Worm (Caenorhabditis elegans) whole organism, L2 larva: ENCODE results near the gene R02D5.3.

Source experiments
- C34F6.9 ChIP-seq: fragments of 150-350 bp; optimal IDR thresholded peaks from 2 replicates; lab custom pipeline; 2014; ENCODE audit warnings: missing biosample characterization, missing genetic modification characterization
- F13H6.1 ChIP-seq: sonication (generic microtip); optimal IDR thresholded peaks from 2 replicates; lab custom pipeline; 2016; ENCODE audit warnings: missing genetic modification characterization, missing compliant biosample characterization
- R02D3.7 ChIP-seq: fragments of 150-350 bp; optimal IDR thresholded peaks from 2 replicates; lab custom pipeline; 2014; ENCODE audit warnings: missing biosample characterization, missing genetic modification characterization
- Y55F3AM.14 ChIP-seq: fragments of 200-800 bp; sonication (Bioruptor generic); optimal IDR thresholded peaks from 2 replicates; lab custom pipeline; 2018; ENCODE audit warnings: mild to moderate bottlenecking, missing genetic modification characterization, missing compliant biosample characterization
- ZK546.5 ChIP-seq: sonication (generic microtip); optimal IDR thresholded peaks from 2 replicates; lab custom pipeline; 2017; ENCODE audit warnings: missing biosample characterization, missing genetic modification characterization
- alr-1 ChIP-seq: fragments of 150-350 bp; optimal IDR thresholded peaks from 2 replicates; lab custom pipeline; 2014; ENCODE audit warnings: missing biosample characterization, missing genetic modification characterization
- aly-2 ChIP-seq: fragments of 150-350 bp; optimal IDR thresholded peaks from 2 replicates; lab custom pipeline; 2014; ENCODE audit warnings: missing biosample characterization, missing genetic modification characterization
- ama-1 ChIP-seq: fragments of 150-350 bp; optimal IDR thresholded peaks from 2 replicates; lab custom pipeline; 2018; ENCODE audit warnings: inconsistent platforms
- blmp-1 ChIP-seq: sonication (generic microtip); optimal IDR thresholded peaks from 2 replicates; lab custom pipeline; 2017; ENCODE audit warnings: missing genetic modification characterization, mild to moderate bottlenecking, missing compliant biosample characterization, antibody characterized with exemption, moderate library complexity; ENCODE audit not compliant: insufficient read depth
- ceh-82 ChIP-seq: fragments of 150-350 bp; optimal IDR thresholded peaks from 2 replicates; lab custom pipeline; 2014; ENCODE audit warnings: missing biosample characterization, missing genetic modification characterization
- crh-2 ChIP-seq: sonication (generic microtip); optimal IDR thresholded peaks from 2 replicates; lab custom pipeline; 2017; ENCODE audit warnings: missing biosample characterization, missing genetic modification characterization
- dmd-4 ChIP-seq: sonication (generic microtip); optimal IDR thresholded peaks from 2 replicates; lab custom pipeline; 2017; ENCODE audit warnings: missing biosample characterization, missing genetic modification characterization
- egl-27 ChIP-seq: sonication (generic microtip); optimal IDR thresholded peaks from 3 replicates; lab custom pipeline; 2017; ENCODE audit warnings: missing biosample characterization, missing genetic modification reagents, missing genetic modification characterization
- elt-1 ChIP-seq: fragments of 150-350 bp; optimal IDR thresholded peaks from 2 replicates; lab custom pipeline; 2014; ENCODE audit warnings: missing biosample characterization, missing genetic modification characterization
- elt-3 ChIP-seq: sonication (generic microtip); optimal IDR thresholded peaks from 2 replicates; lab custom pipeline; 2017; ENCODE audit warnings: missing biosample characterization, missing genetic modification characterization
- gmeb-1 ChIP-seq: fragments of 150-350 bp; optimal IDR thresholded peaks from 2 replicates; lab custom pipeline; 2014; ENCODE audit warnings: missing biosample characterization, missing genetic modification characterization
- lin-11 ChIP-seq: fragments of 150-350 bp; sonication (generic microtip); optimal IDR thresholded peaks from 2 replicates; lab custom pipeline; 2014; ENCODE audit warnings: missing biosample characterization, missing genetic modification characterization, inconsistent platforms, mixed read lengths
- lin-13 ChIP-seq: fragments of 150-350 bp; optimal IDR thresholded peaks from 2 replicates; lab custom pipeline; 2014; ENCODE audit warnings: missing biosample characterization, missing genetic modification reagents, missing genetic modification characterization
- lsy-2 ChIP-seq, 2 experiments: fragments of 150-350 bp in 1 of 2; sonication (generic microtip) in 1 of 2; optimal IDR thresholded peaks; 2 replicates each; lab custom pipeline; 2014 to 2017; ENCODE audit warnings: missing biosample characterization in 2 of 2, missing genetic modification characterization in 2 of 2
- mab-5 ChIP-seq: fragments of 150-350 bp; optimal IDR thresholded peaks from 2 replicates; lab custom pipeline; 2014; ENCODE audit warnings: missing biosample characterization, missing genetic modification characterization
- mdl-1 ChIP-seq, 2 experiments: fragments of 150-350 bp in 1 of 2; sonication (generic microtip) in 1 of 2; optimal IDR thresholded peaks; 2 replicates each; lab custom pipeline; 2017; ENCODE audit warnings: missing biosample characterization in 2 of 2, missing genetic modification characterization in 2 of 2
- nhr-11 ChIP-seq: fragments of 150-350 bp; optimal IDR thresholded peaks from 2 replicates; lab custom pipeline; 2014; ENCODE audit warnings: missing biosample characterization, missing genetic modification characterization
- nhr-129 ChIP-seq: fragments of 150-350 bp; optimal IDR thresholded peaks from 2 replicates; lab custom pipeline; 2014; ENCODE audit warnings: missing biosample characterization, missing genetic modification characterization
- nhr-21 ChIP-seq: fragments of 150-350 bp; optimal IDR thresholded peaks from 2 replicates; lab custom pipeline; 2014; ENCODE audit warnings: missing biosample characterization, missing genetic modification characterization
- nhr-237 ChIP-seq: fragments of 150-350 bp; optimal IDR thresholded peaks from 2 replicates; lab custom pipeline; 2014; ENCODE audit warnings: missing biosample characterization, missing genetic modification characterization
- nhr-25 ChIP-seq: fragments of 150-350 bp; sonication (generic microtip); optimal IDR thresholded peaks from 3 replicates; lab custom pipeline; 2014; ENCODE audit warnings: missing biosample characterization, missing genetic modification characterization
- nhr-6 ChIP-seq: fragments of 150-350 bp; optimal IDR thresholded peaks from 2 replicates; lab custom pipeline; 2014; ENCODE audit warnings: missing biosample characterization, missing genetic modification characterization
- nhr-77 ChIP-seq: fragments of 150-350 bp; optimal IDR thresholded peaks from 2 replicates; lab custom pipeline; 2014; ENCODE audit warnings: missing biosample characterization, missing genetic modification characterization
- peb-1 ChIP-seq: fragments of 150-350 bp; optimal IDR thresholded peaks from 2 replicates; lab custom pipeline; 2014; ENCODE audit warnings: missing biosample characterization, missing genetic modification characterization
- skn-1 ChIP-seq: sonication (generic microtip); optimal IDR thresholded peaks from 2 replicates; lab custom pipeline; 2017; ENCODE audit warnings: missing biosample characterization, missing genetic modification characterization
- sma-3 ChIP-seq: sonication (generic microtip); optimal IDR thresholded peaks from 2 replicates; lab custom pipeline; 2016; ENCODE audit warnings: missing genetic modification reagents, missing genetic modification characterization, missing compliant biosample characterization
- sma-9 ChIP-seq, 2 experiments: fragments of 150-350 bp in 1 of 2; sonication (generic microtip) in 1 of 2; optimal IDR thresholded peaks; 2 replicates each; lab custom pipeline; 2014 to 2016; ENCODE audit warnings: missing genetic modification characterization in 2 of 2, mild to moderate bottlenecking in 1 of 2, missing biosample characterization in 1 of 2, missing compliant biosample characterization in 1 of 2, missing genetic modification reagents in 1 of 2, moderate library complexity in 1 of 2
- snpc-4 ChIP-seq: fragments of 150-350 bp; optimal IDR thresholded peaks from 2 replicates; lab custom pipeline; 2014; ENCODE audit warnings: missing biosample characterization, missing genetic modification characterization
- unc-55 ChIP-seq: fragments of 150-350 bp; sonication (generic microtip); optimal IDR thresholded peaks from 3 replicates; lab custom pipeline; 2014; ENCODE audit warnings: missing biosample characterization, missing genetic modification reagents, missing genetic modification characterization
- unc-62 ChIP-seq: fragments of 150-350 bp; optimal IDR thresholded peaks from 2 replicates; lab custom pipeline; 2014; ENCODE audit warnings: missing biosample characterization, missing genetic modification reagents, missing genetic modification characterization
- zag-1 ChIP-seq: fragments of 150-350 bp; optimal IDR thresholded peaks from 2 replicates; lab custom pipeline; 2014; ENCODE audit warnings: missing biosample characterization, missing genetic modification characterization
- ztf-11 ChIP-seq: sonication (generic microtip); optimal IDR thresholded peaks from 2 replicates; lab custom pipeline; 2017; ENCODE audit warnings: missing biosample characterization, missing genetic modification characterization

The R02D5.3 gene

DNA sequence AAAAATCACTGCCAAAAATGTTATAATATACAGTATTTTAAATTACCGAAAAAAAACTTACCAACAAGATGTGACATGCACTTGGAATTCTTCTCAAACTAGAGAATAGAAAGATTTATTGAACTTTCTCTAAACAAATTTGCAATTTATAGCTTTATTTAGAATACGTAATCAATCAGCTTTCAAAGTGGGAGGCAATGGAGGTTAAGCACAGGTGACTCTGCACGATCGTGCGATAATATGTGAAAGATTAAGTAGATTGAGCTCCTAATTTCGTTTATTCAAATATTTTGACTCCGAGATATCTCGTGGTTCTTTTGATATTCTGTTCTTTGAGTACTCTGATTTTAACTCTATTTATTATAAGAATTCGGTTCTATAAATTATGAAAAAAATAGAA lies 35.0 kb downstream of the R02D5.3 start, which contains the start of gene R02D5.6:
R02D5.6 (minus strand) TSS at position 101 of the 400 bp plus-strand sequence.
- TF ChIP-seq nhr-25 (tag; lab: Kevin White, UChicago) (no peak), unc-62 (GFP tag; lab: Kevin White, UChicago) (no peak), ceh-82 (no peak), ama-1 (no peak), alr-1 (tag; lab: Kevin White, UChicago) (no peak), dmd-4 (tag; lab: Kevin White, UChicago) (no peak), R02D3.7 (tag; lab: Kevin White, UChicago) (no peak), nhr-11 (tag; lab: Kevin White, UChicago) (no peak), crh-2 (no peak), unc-55 (GFP tag; lab: Kevin White, UChicago) (no peak), aly-2 (no peak), mab-5 (tag; lab: Kevin White, UChicago) (no peak), nhr-237 (tag; lab: Kevin White, UChicago) (no peak), mdl-1 (tag; optimal IDR thresholded peaks at IDR 0.05; lab: Kevin White, UChicago) (no peak), ZK546.5 (tag; lab: Kevin White, UChicago) (no peak), sma-9 (GFP tag; optimal IDR thresholded peaks at IDR 0.05; lab: Kevin White, UChicago) (no peak), sma-9 (tag; optimal IDR thresholded peaks at IDR 0.05; lab: Kevin White, UChicago) (no peak), sma-3 (no peak), gmeb-1 (tag; lab: Kevin White, UChicago) (no peak)

DNA sequence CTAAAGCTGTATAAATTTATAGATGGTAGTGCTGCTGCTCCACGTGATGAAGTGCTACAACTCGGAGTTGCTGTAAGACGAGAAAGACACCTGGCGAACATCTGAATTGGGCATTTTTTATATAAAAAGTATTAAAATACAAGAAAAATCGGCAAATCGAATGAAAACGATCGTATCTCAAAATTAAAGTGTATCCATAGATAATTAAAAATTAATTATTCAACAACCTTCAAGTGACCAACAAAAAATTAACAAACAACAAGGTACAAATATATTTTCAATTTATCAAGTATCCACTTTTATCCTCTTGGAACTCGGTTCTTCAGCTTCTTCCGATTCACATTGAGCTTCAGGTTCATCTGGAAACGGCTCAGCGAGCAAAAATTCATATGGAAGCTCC lies 36.3 kb downstream of the R02D5.3 start, which contains the start of gene R02D5.8:
R02D5.8 (minus strand) TSS at position 101 of the 400 bp plus-strand sequence.
- TF ChIP-seq elt-3 (tag; lab: Kevin White, UChicago) (no peak), F13H6.1 (no peak), nhr-77 (tag; lab: Kevin White, UChicago) (no peak), Y55F3AM.14 (GFP tag; lab: Kevin White, UChicago) (no peak), R02D3.7 (tag; lab: Kevin White, UChicago) (no peak), ama-1 (no peak), dmd-4 (tag; lab: Kevin White, UChicago) (no peak), lsy-2 (tag; optimal IDR thresholded peaks at IDR 0.05; lab: Kevin White, UChicago) (no peak), nhr-237 (tag; lab: Kevin White, UChicago) (no peak)

DNA sequence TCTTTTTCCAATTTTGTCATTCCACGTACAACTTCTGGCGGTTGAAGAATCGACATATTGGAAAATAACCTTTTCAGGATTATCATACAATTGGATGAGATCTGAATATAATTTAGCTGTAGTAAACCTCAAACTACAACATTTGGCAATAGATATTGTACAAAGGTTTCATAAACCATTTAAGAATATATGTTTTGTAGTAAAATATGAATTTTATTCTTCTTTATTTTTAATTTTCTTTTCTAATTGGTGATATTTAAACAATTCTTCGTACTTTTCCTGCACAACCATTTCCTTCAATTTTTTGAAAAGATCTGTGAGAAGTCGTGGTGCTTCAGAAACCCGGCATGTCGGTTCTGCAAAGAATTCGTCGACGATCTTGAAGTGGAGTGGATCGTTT lies 38.0 kb downstream of the R02D5.3 start, which contains the start of gene C53A5.17:
C53A5.17 (minus strand) TSS at position 101 of the 400 bp plus-strand sequence.
- TF ChIP-seq peb-1 (tag; lab: Kevin White, UChicago) (no peak), F13H6.1 (no peak), dmd-4 (tag; lab: Kevin White, UChicago) (no peak), unc-55 (GFP tag; lab: Kevin White, UChicago) (no peak), crh-2 (no peak), nhr-6 (no peak), C34F6.9 (no peak), nhr-11 (tag; lab: Kevin White, UChicago) (no peak), snpc-4 (no peak), nhr-129 (tag; lab: Kevin White, UChicago) (no peak), ztf-11 (no peak), egl-27 (tag; lab: Kevin White, UChicago) (no peak), zag-1 (tag; lab: Kevin White, UChicago) (no peak), ama-1 (no peak), nhr-237 (tag; lab: Kevin White, UChicago) (no peak), elt-1 (tag; lab: Kevin White, UChicago) (no peak), lin-13 (GFP tag; lab: Kevin White, UChicago) (no peak), skn-1 (no peak), nhr-77 (tag; lab: Kevin White, UChicago) (no peak)

DNA sequence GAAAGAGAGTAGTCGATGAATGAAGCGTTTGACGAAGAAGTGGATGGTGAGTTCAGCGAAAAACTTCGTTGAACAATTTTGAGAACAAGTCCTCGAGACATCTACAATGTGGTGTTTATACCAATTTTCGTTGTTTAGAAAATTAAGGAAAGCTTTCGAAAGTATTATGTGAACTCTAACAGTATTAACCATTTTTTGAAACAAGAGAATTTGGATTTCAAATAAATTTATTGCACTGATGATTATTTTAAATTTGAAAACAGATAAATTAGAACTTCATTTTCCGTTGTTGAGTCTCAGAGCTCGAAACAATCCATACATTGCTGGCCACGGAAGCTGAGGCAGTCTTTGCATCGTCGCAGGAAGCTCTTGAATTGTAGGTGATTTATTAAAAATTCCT lies 39.6 kb downstream of the R02D5.3 start, which contains the start of gene C53A5.16:
C53A5.16 (minus strand) TSS at position 101 of the 400 bp plus-strand sequence.
- TF ChIP-seq unc-62 (GFP tag; lab: Kevin White, UChicago) (no peak), nhr-25 (tag; lab: Kevin White, UChicago) (no peak), ceh-82 (no peak), alr-1 (tag; lab: Kevin White, UChicago) (no peak), lin-11 (tag; lab: Kevin White, UChicago) (no peak), nhr-21 (tag; lab: Kevin White, UChicago) (no peak), snpc-4 (no peak), peb-1 (tag; lab: Kevin White, UChicago) (no peak), blmp-1 (tag; lab: Kevin White, UChicago) (no peak), elt-3 (tag; lab: Kevin White, UChicago) (no peak), nhr-129 (tag; lab: Kevin White, UChicago) (no peak), ZK546.5 (tag; lab: Kevin White, UChicago) (no peak), Y55F3AM.14 (GFP tag; lab: Kevin White, UChicago) (no peak), nhr-11 (tag; lab: Kevin White, UChicago) (no peak), nhr-6 (no peak)
